Fruit fly (Drosophila melanogaster) whole organism, embryonic: Measurements from ENCODE around the gene CG4297.
A peak's percentile ranks its signal among the peaks of the same experiment; 100 is the strongest.

ENCODE experiments used
- Awh ChIP-seq: fragments of 200-800 bp; sonication (Bioruptor generic); IDR thresholded peaks from 2 replicates; pipeline ENCODE4, ENCODE4 v1.3.6; 2022; ENCODE audit warnings: missing biosample characterization, missing genetic modification characterization
- CG10366 ChIP-seq: fragments of 200-800 bp; sonication (Bioruptor generic); IDR thresholded peaks from 2 replicates; pipeline ENCODE4 v1.3.6; 2022; ENCODE audit warnings: missing biosample characterization, missing genetic modification characterization
- CG13296 ChIP-seq: fragments of 200-800 bp; sonication (Bioruptor generic); optimal IDR thresholded peaks from 3 replicates; lab custom pipeline; 2018; ENCODE audit warnings: missing biosample characterization, mild to moderate bottlenecking, missing genetic modification characterization
- CG13894 ChIP-seq: fragments of 200-800 bp; sonication (Bioruptor generic); optimal IDR thresholded peaks from 3 replicates; lab custom pipeline; 2018; ENCODE audit warnings: missing biosample characterization, mild to moderate bottlenecking, missing genetic modification characterization, moderate library complexity
- CG14441 ChIP-seq: fragments of 200-800 bp; sonication (Bioruptor generic); IDR thresholded peaks from 2 replicates; pipeline ENCODE4 v1.3.6; 2022; ENCODE audit warnings: missing biosample characterization, missing genetic modification characterization
- CG15479 ChIP-seq: fragments of 200-800 bp; sonication (Bioruptor generic); optimal IDR thresholded peaks from 3 replicates; lab custom pipeline; 2019; ENCODE audit warnings: missing biosample characterization, mild to moderate bottlenecking, missing genetic modification characterization, moderate library complexity
- CG17186 ChIP-seq: fragments of 200-800 bp; sonication (Bioruptor generic); optimal IDR thresholded peaks from 3 replicates; lab custom pipeline; 2017; ENCODE audit warnings: missing biosample characterization, missing genetic modification reagents, missing genetic modification characterization
- CG18011 ChIP-seq: fragments of 200-800 bp; sonication (Bioruptor generic); optimal IDR thresholded peaks from 2 replicates; lab custom pipeline; 2017; ENCODE audit warnings: missing biosample characterization, missing genetic modification characterization, mild to moderate bottlenecking, moderate library complexity, missing genotype
- CG2678 ChIP-seq: fragments of 200-800 bp; sonication (Bioruptor generic); optimal IDR thresholded peaks from 3 replicates; lab custom pipeline; 2019; ENCODE audit warnings: missing biosample characterization, mild to moderate bottlenecking, missing genetic modification characterization, moderate library complexity
- CG2875 ChIP-seq: fragments of 200-800 bp; sonication (Bioruptor generic); optimal IDR thresholded peaks from 2 replicates; lab custom pipeline; 2017; ENCODE audit warnings: missing biosample characterization, mild to moderate bottlenecking, missing genetic modification characterization, missing genetic modification reagents
- CG31441 ChIP-seq: fragments of 200-800 bp; sonication (Bioruptor generic); IDR thresholded peaks from 2 replicates; pipeline ENCODE4 v1.3.6; 2022; ENCODE audit warnings: missing biosample characterization, missing genetic modification characterization
- CG4617 ChIP-seq: fragments of 200-800 bp; sonication (Bioruptor generic); optimal IDR thresholded peaks from 3 replicates; lab custom pipeline; 2016; ENCODE audit warnings: missing biosample characterization, missing genetic modification characterization, borderline replicate concordance
- CG4707 ChIP-seq: fragments of 200-800 bp; sonication (Bioruptor generic); optimal IDR thresholded peaks from 2 replicates; lab custom pipeline; 2018; ENCODE audit warnings: missing biosample characterization, mild to moderate bottlenecking, missing genetic modification characterization, moderate library complexity
- CG4820 ChIP-seq: fragments of 200-800 bp; sonication (Bioruptor generic); optimal IDR thresholded peaks from 3 replicates; lab custom pipeline; 2016; ENCODE audit warnings: missing biosample characterization, missing genetic modification characterization
- CG6272 ChIP-seq: fragments of 200-800 bp; sonication (Bioruptor generic); IDR thresholded peaks from 2 replicates; pipeline ENCODE4 v1.3.6; 2022; ENCODE audit warnings: missing biosample characterization, missing genetic modification characterization
- CG6813 ChIP-seq: fragments of 200-800 bp; sonication (Bioruptor generic); optimal IDR thresholded peaks from 2 replicates; lab custom pipeline; 2017; ENCODE audit warnings: missing biosample characterization, missing genetic modification characterization, mild to moderate bottlenecking, moderate library complexity, missing genetic modification reagents
- CG7928 ChIP-seq: fragments of 200-800 bp; sonication (Bioruptor generic); optimal IDR thresholded peaks from 2 replicates; lab custom pipeline; 2017; ENCODE audit warnings: missing biosample characterization, mild to moderate bottlenecking, missing genetic modification characterization
- CG7987 ChIP-seq: fragments of 200-800 bp; sonication (Bioruptor generic); optimal IDR thresholded peaks from 2 replicates; lab custom pipeline; 2018; ENCODE audit warnings: missing biosample characterization, mild to moderate bottlenecking, missing genetic modification characterization, moderate library complexity
- CoRest ChIP-seq: fragments of 200-800 bp; sonication (Bioruptor generic); optimal IDR thresholded peaks from 3 replicates; lab custom pipeline; 2018; ENCODE audit warnings: missing biosample characterization, mild to moderate bottlenecking, missing genetic modification characterization, moderate library complexity
- Deaf1 ChIP-seq: fragments of 200-800 bp; optimal IDR thresholded peaks from 3 replicates; lab custom pipeline; 2019; ENCODE audit warnings: missing biosample characterization, mild to moderate bottlenecking, missing genetic modification characterization, moderate library complexity
- Dfd ChIP-seq, 2 experiments: fragments of >200 bp; optimal IDR thresholded peaks; 2 replicates each; lab custom pipeline; 2017; ENCODE audit warnings: missing biosample characterization in 2 of 2, missing genetic modification characterization in 2 of 2
- Dip2 ChIP-seq: fragments of 200-800 bp; sonication (Bioruptor generic); IDR thresholded peaks from 2 replicates; pipeline ENCODE4 v1.3.6; 2022; ENCODE audit warnings: missing biosample characterization, missing genetic modification characterization
- Dip3 ChIP-seq: fragments of 200-800 bp; sonication (Bioruptor generic); optimal IDR thresholded peaks from 3 replicates; lab custom pipeline; 2016; ENCODE audit warnings: missing biosample characterization, missing genetic modification characterization
- Hey ChIP-seq: fragments of 200-800 bp; sonication (Bioruptor generic); optimal IDR thresholded peaks from 3 replicates; lab custom pipeline; 2018; ENCODE audit warnings: missing biosample characterization, mild to moderate bottlenecking, missing genetic modification characterization
- Lpt ChIP-seq: fragments of >200 bp; optimal IDR thresholded peaks from 2 replicates; lab custom pipeline; 2018; ENCODE audit warnings: missing biosample characterization, missing genetic modification characterization
- NfI ChIP-seq: fragments of 200-800 bp; sonication (Bioruptor generic); optimal IDR thresholded peaks from 3 replicates; lab custom pipeline; 2018; ENCODE audit warnings: missing biosample characterization, mild to moderate bottlenecking, missing genetic modification characterization, moderate library complexity
- Opbp ChIP-seq: fragments of 200-800 bp; sonication (Bioruptor generic); IDR thresholded peaks from 3 replicates; pipeline ENCODE4 v1.3.6; 2022; ENCODE audit warnings: missing biosample characterization, missing genetic modification characterization; ENCODE audit not compliant: partially characterized antibody
- Poxn ChIP-seq: fragments of 200-800 bp; sonication (Bioruptor generic); IDR thresholded peaks from 2 replicates; pipeline ENCODE4 v1.3.6; 2022; ENCODE audit warnings: missing biosample characterization, missing genetic modification characterization
- Ravus ChIP-seq: fragments of 200-800 bp; sonication (Bioruptor generic); IDR thresholded peaks from 2 replicates; pipeline ENCODE4 v1.3.6; 2022; ENCODE audit warnings: missing biosample characterization, missing genetic modification characterization
- Scr ChIP-seq: fragments of 200-800 bp; sonication (Bioruptor generic); IDR thresholded peaks from 2 replicates; pipeline ENCODE4 v1.3.6; 2022; ENCODE audit warnings: missing biosample characterization, missing genetic modification characterization; ENCODE audit not compliant: partially characterized antibody
- Stat92E ChIP-seq, 3 experiments: fragments of >200 bp in 2 of 3; fragments of 200-800 bp in 1 of 3; sonication (Bioruptor generic) in 1 of 3; optimal IDR thresholded peaks; 2 replicates each; lab custom pipeline; 2017 to 2019; ENCODE audit warnings: missing biosample characterization in 3 of 3, missing genetic modification characterization in 3 of 3, mild to moderate bottlenecking in 1 of 3, moderate library complexity in 1 of 3
- Usf ChIP-seq: fragments of 200-800 bp; sonication (Bioruptor generic); optimal IDR thresholded peaks from 2 replicates; lab custom pipeline; 2017; ENCODE audit warnings: missing genotype, missing biosample characterization, missing genetic modification characterization
- bowl ChIP-seq: fragments of 200-800 bp; sonication (Bioruptor generic); IDR thresholded peaks from 2 replicates; pipeline ENCODE4 v1.3.6; 2022; ENCODE audit warnings: missing biosample characterization, missing genetic modification characterization
- chm ChIP-seq: fragments of 200-800 bp; sonication (Bioruptor generic); IDR thresholded peaks from 2 replicates; pipeline ENCODE4 v1.3.6; 2022; ENCODE audit warnings: missing biosample characterization, missing genetic modification characterization
- chn ChIP-seq: fragments of 200-800 bp; sonication (Bioruptor generic); optimal IDR thresholded peaks from 2 replicates; lab custom pipeline; 2016; ENCODE audit warnings: missing biosample characterization, missing genetic modification characterization
- ci ChIP-seq: fragments of 200-800 bp; sonication (Bioruptor generic); IDR thresholded peaks from 3 replicates; pipeline ENCODE4 v1.3.6; 2022; ENCODE audit warnings: missing biosample characterization, missing genetic modification characterization
- crc ChIP-seq: fragments of 200-800 bp; sonication (Bioruptor generic); optimal IDR thresholded peaks from 2 replicates; lab custom pipeline; 2016; ENCODE audit warnings: missing biosample characterization, missing genetic modification characterization
- crp ChIP-seq, 2 experiments: fragments of 200-800 bp; sonication (Bioruptor generic); optimal IDR thresholded peaks; 2 replicates in 1 of 2; 3 replicates in 1 of 2; lab custom pipeline; 2017; ENCODE audit warnings: missing biosample characterization in 2 of 2, missing genetic modification characterization in 2 of 2, mild to moderate bottlenecking in 1 of 2, moderate library complexity in 1 of 2
- dimm ChIP-seq: fragments of 200-800 bp; sonication (Bioruptor generic); IDR thresholded peaks from 2 replicates; pipeline ENCODE4 v1.3.6; 2022; ENCODE audit warnings: missing biosample characterization, missing genetic modification characterization
- gsb-n ChIP-seq: fragments of 200-800 bp; sonication (Bioruptor generic); optimal IDR thresholded peaks from 3 replicates; lab custom pipeline; 2018; ENCODE audit warnings: missing biosample characterization, mild to moderate bottlenecking, missing genetic modification characterization
- hkb ChIP-seq, 2 experiments: fragments of 200-800 bp in 1 of 2; fragments of >200 bp in 1 of 2; sonication (Bioruptor generic) in 1 of 2; IDR thresholded peaks in 1 of 2; optimal IDR thresholded peaks in 1 of 2; 2 replicates each; pipeline versions ENCODE4 v1.3.6 to Lab custom; 2017 to 2022; ENCODE audit warnings: missing biosample characterization in 1 of 2, missing genetic modification characterization in 1 of 2
- hth ChIP-seq: fragments of >200 bp; optimal IDR thresholded peaks from 2 replicates; lab custom pipeline; 2017; ENCODE audit warnings: inconsistent platforms
- luna ChIP-seq: fragments of 200-800 bp; sonication (Bioruptor generic); optimal IDR thresholded peaks from 2 replicates; lab custom pipeline; 2016; ENCODE audit warnings: missing biosample characterization, missing genetic modification characterization
- nom ChIP-seq: fragments of 200-800 bp; sonication (Bioruptor generic); optimal IDR thresholded peaks from 2 replicates; lab custom pipeline; 2017; ENCODE audit warnings: missing biosample characterization, missing genetic modification characterization, mild to moderate bottlenecking, moderate library complexity, missing genetic modification reagents
- slp2 ChIP-seq: fragments of 200-800 bp; sonication (Bioruptor generic); optimal IDR thresholded peaks from 2 replicates; lab custom pipeline; 2016; ENCODE audit warnings: missing biosample characterization, missing genetic modification characterization
- stc ChIP-seq: fragments of 200-800 bp; sonication (Bioruptor generic); IDR thresholded peaks from 2 replicates; pipeline ENCODE4 v1.3.6; 2022; ENCODE audit warnings: missing biosample characterization, missing genetic modification characterization
- z ChIP-seq: fragments of 200-800 bp; sonication (Bioruptor generic); IDR thresholded peaks from 3 replicates; pipeline ENCODE4 v1.3.6; 2022; ENCODE audit warnings: missing biosample characterization, missing genetic modification characterization
- zen ChIP-seq: fragments of 200-800 bp; sonication (Bioruptor generic); optimal IDR thresholded peaks from 3 replicates; lab custom pipeline; 2018; ENCODE audit warnings: missing biosample characterization, mild to moderate bottlenecking, missing genetic modification characterization, moderate library complexity

Gene CG4297

DNA sequence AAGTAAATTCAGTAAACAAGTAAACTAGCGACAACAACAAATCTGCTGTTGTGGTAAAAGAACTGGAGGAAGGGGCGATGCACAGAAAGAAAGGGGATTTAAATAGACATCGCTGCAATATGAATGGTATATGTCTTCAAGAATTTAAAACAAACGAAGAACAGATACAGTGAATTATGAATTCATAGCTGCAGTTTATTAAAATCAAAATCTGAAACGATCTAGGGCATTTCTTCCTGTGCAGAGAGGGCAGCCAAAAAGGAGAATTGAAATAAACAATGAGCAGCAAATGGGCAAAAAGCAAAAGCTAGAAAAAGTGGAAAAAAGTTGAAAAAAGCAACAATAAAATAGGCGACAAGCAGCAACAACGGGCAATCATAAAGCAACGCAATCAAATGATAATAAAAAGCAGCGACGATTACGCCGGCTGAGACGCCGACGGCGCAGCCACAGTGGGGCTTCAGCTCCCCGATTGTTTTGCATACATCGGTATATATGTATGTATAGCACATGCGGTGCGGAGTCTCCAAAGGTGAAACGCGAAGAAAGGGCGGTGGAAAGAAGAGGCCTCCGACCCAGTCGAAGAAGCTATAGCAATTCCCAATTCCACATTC, 3.1 kb downstream of the CG4297 start (continued):
- peak in 1 of 2 experiments; percentile 3 for TF ChIP-seq crp (GFP tag; optimal IDR thresholded peaks at IDR 0.05; lab: Kevin White, UChicago)
- TF ChIP-seq CG6813 (GFP tag; lab: Kevin White, UChicago): peak; percentile 75
- TF ChIP-seq chm (GFP tag; lab: Robert Waterston, UW): peak; percentile 60; the same call in 1 of the 2 replicates
- TF ChIP-seq CG13894 (tag; lab: Kevin White, UChicago): peak; percentile 8
- peak; percentile 35 for TF ChIP-seq CG17186
- TF ChIP-seq CG18011: peak; percentile 18
- TF ChIP-seq Deaf1 (tag; lab: Kevin White, UChicago): peak; percentile 17
- TF ChIP-seq luna: peak; percentile 44
- peak; percentile 65 for TF ChIP-seq slp2 (GFP tag; lab: Kevin White, UChicago)
- peak; percentile 91 for TF ChIP-seq ci (GFP tag; lab: Robert Waterston, UW)
- peak; percentile 13 for TF ChIP-seq CG13296 (GFP tag; lab: Kevin White, UChicago)
- peak; percentile 17 for TF ChIP-seq CG7987
- peak; percentile 64 for TF ChIP-seq CoRest (tag; lab: Kevin White, UChicago)
- TF ChIP-seq gsb-n (tag; lab: Kevin White, UChicago): peak; percentile 60
- TF ChIP-seq z (GFP tag; lab: Robert Waterston, UW): 0 out of 3 replicates have a peak, but pooled peaks have one; percentile 50
- no peak for TF ChIP-seq Hey (tag; lab: Kevin White, UChicago)
- no peak for TF ChIP-seq CG15479
- TF ChIP-seq zen: peak; percentile 2
- TF ChIP-seq CG4617 (GFP tag; lab: Kevin White, UChicago): no peak
- TF ChIP-seq CG6272: 0 out of 2 replicates have a peak, but pooled peaks have one; percentile 13
- no peak for TF ChIP-seq Lpt (GFP tag; lab: Kevin White, UChicago)
- peak; percentile 74 for TF ChIP-seq CG14441
- no peak for TF ChIP-seq Stat92E (GFP tag; optimal IDR thresholded peaks at IDR 0.05; lab: Kevin White, UChicago)
- peak; percentile 74 for TF ChIP-seq Dip3 (GFP tag; lab: Kevin White, UChicago)
- TF ChIP-seq hkb (optimal IDR thresholded peaks at IDR 0.05; lab: Kevin White, UChicago): no peak
- TF ChIP-seq hkb (GFP tag; IDR thresholded peaks at IDR 0.05; lab: Robert Waterston, UW): peak; percentile 90
- peak; percentile 47; the same call in 1 of the 2 replicates for TF ChIP-seq Poxn
- peak; percentile 83 for TF ChIP-seq CG2678
- TF ChIP-seq crc (GFP tag; lab: Kevin White, UChicago): peak; percentile 64
- peak; percentile 31 for TF ChIP-seq Ravus (GFP tag; lab: Robert Waterston, UW)
- peak; percentile 33 for TF ChIP-seq nom (GFP tag; lab: Kevin White, UChicago)
- TF ChIP-seq Dip2 (GFP tag; lab: Robert Waterston, UW): no peak
- TF ChIP-seq stc (GFP tag; lab: Robert Waterston, UW): peak; percentile 88
- peak; percentile 33; the same call in 1 of the 2 replicates for TF ChIP-seq dimm
- TF ChIP-seq CG31441 (GFP tag; lab: Robert Waterston, UW): peak; percentile 79
- TF ChIP-seq Scr (GFP tag; lab: Robert Waterston, UW): no peak
- TF ChIP-seq CG10366 (GFP tag; lab: Robert Waterston, UW): peak; percentile 66
- peak; percentile 76 for TF ChIP-seq CG2875
- peak; percentile 79 for TF ChIP-seq NfI (GFP tag; lab: Kevin White, UChicago)
- TF ChIP-seq CG4820 (GFP tag; lab: Kevin White, UChicago): peak; percentile 55
- peak; percentile 36 for TF ChIP-seq CG7928
- TF ChIP-seq CG4707 (GFP tag; lab: Kevin White, UChicago): peak; percentile 57
- TF ChIP-seq Usf (GFP tag; lab: Kevin White, UChicago): no peak
- peak; percentile 76 for TF ChIP-seq Awh (GFP tag; lab: Robert Waterston, UW)
- no peak for TF ChIP-seq Dfd (GFP tag; optimal IDR thresholded peaks at IDR 0.05; lab: Kevin White, UChicago)
- no peak for TF ChIP-seq Opbp (GFP tag; lab: Robert Waterston, UW)
- peak; percentile 40; the same call in 1 of the 2 replicates for TF ChIP-seq bowl
- peak; percentile 73 for TF ChIP-seq chn (GFP tag; lab: Kevin White, UChicago)
- no peak for TF ChIP-seq hth (lab: Kevin White, UChicago)
